Worm (Caenorhabditis elegans) whole organism, late embryonic: ENCODE results near the gene far-6.

Experiments
- C08G9.2 ChIP-seq: sonication (generic microtip); optimal IDR thresholded peaks from 2 replicates; lab custom pipeline; 2016; ENCODE audit warnings: mild to moderate bottlenecking, missing genetic modification characterization, moderate library complexity, missing compliant biosample characterization
- F13H6.1 ChIP-seq: sonication (generic microtip); optimal IDR thresholded peaks from 2 replicates; lab custom pipeline; 2016; ENCODE audit warnings: missing genetic modification characterization, missing compliant biosample characterization
- K02D7.2 ChIP-seq: sonication (generic microtip); optimal IDR thresholded peaks from 2 replicates; lab custom pipeline; 2017; ENCODE audit warnings: mild to moderate bottlenecking, missing genetic modification characterization, missing compliant biosample characterization
- ama-1 ChIP-seq: fragments of 150-350 bp; optimal IDR thresholded peaks from 2 replicates; lab custom pipeline; 2014
- ceh-18 ChIP-seq: sonication (generic microtip); optimal IDR thresholded peaks from 2 replicates; lab custom pipeline; 2016; ENCODE audit warnings: missing genetic modification characterization, missing compliant biosample characterization
- ceh-19 ChIP-seq: fragments of 200-800 bp; sonication (Bioruptor generic); optimal IDR thresholded peaks from 2 replicates; lab custom pipeline; 2018; ENCODE audit warnings: mild to moderate bottlenecking, missing genetic modification characterization, missing compliant biosample characterization
- ceh-2 ChIP-seq: sonication (generic microtip); optimal IDR thresholded peaks from 2 replicates; lab custom pipeline; 2016; ENCODE audit warnings: missing genotype, missing genetic modification characterization, missing compliant biosample characterization
- ceh-22 ChIP-seq: sonication (generic microtip); optimal IDR thresholded peaks from 2 replicates; lab custom pipeline; 2017; ENCODE audit warnings: missing biosample characterization, missing genetic modification characterization
- ceh-24 ChIP-seq: sonication (generic microtip); optimal IDR thresholded peaks from 2 replicates; lab custom pipeline; 2016; ENCODE audit warnings: mild to moderate bottlenecking, missing genetic modification characterization, missing compliant biosample characterization
- ceh-30 ChIP-seq: fragments of 150-350 bp; optimal IDR thresholded peaks from 2 replicates; lab custom pipeline; 2014; ENCODE audit warnings: missing biosample characterization, missing genetic modification characterization
- ceh-34 ChIP-seq: sonication (generic microtip); optimal IDR thresholded peaks from 2 replicates; lab custom pipeline; 2016; ENCODE audit warnings: mild to moderate bottlenecking, missing genetic modification characterization, missing compliant biosample characterization
- ceh-9 ChIP-seq: sonication (generic microtip); optimal IDR thresholded peaks from 2 replicates; lab custom pipeline; 2016; ENCODE audit warnings: mild to moderate bottlenecking, missing genetic modification characterization, inconsistent platforms, missing compliant biosample characterization
- elt-2 ChIP-seq: sonication (generic microtip); optimal IDR thresholded peaks from 2 replicates; lab custom pipeline; 2016; ENCODE audit warnings: missing genetic modification reagents, missing genetic modification characterization, missing compliant biosample characterization
- fkh-6 ChIP-seq: sonication (generic microtip); optimal IDR thresholded peaks from 2 replicates; lab custom pipeline; 2016; ENCODE audit warnings: missing genetic modification characterization, missing compliant biosample characterization
- gmeb-2 ChIP-seq: sonication (generic microtip); optimal IDR thresholded peaks from 2 replicates; lab custom pipeline; 2016; ENCODE audit warnings: missing genetic modification characterization, inconsistent platforms, missing compliant biosample characterization
- hlh-15 ChIP-seq: sonication (generic microtip); optimal IDR thresholded peaks from 2 replicates; lab custom pipeline; 2016; ENCODE audit warnings: missing genetic modification characterization, missing compliant biosample characterization
- lim-6 ChIP-seq: sonication (generic microtip); optimal IDR thresholded peaks from 2 replicates; lab custom pipeline; 2016; ENCODE audit warnings: missing genetic modification characterization, missing compliant biosample characterization
- lin-11 ChIP-seq: fragments of 200-800 bp; sonication (Bioruptor generic); optimal IDR thresholded peaks from 2 replicates; lab custom pipeline; 2018; ENCODE audit warnings: mild to moderate bottlenecking, missing genetic modification characterization, missing compliant biosample characterization
- nfya-1 ChIP-seq: sonication (generic microtip); optimal IDR thresholded peaks from 2 replicates; lab custom pipeline; 2017; ENCODE audit warnings: missing genetic modification characterization, mild to moderate bottlenecking, missing compliant biosample characterization, antibody characterized with exemption, moderate library complexity
- nhr-232 ChIP-seq: sonication (generic microtip); optimal IDR thresholded peaks from 2 replicates; lab custom pipeline; 2016; ENCODE audit warnings: missing genetic modification characterization, missing compliant biosample characterization
- pag-3 ChIP-seq: sonication (generic microtip); optimal IDR thresholded peaks from 2 replicates; lab custom pipeline; 2016; ENCODE audit warnings: missing compliant biosample characterization, missing genetic modification characterization, borderline replicate concordance
- pax-1 ChIP-seq: fragments of 150-350 bp; optimal IDR thresholded peaks from 2 replicates; lab custom pipeline; 2014; ENCODE audit warnings: missing biosample characterization, missing genetic modification characterization
- pha-2 ChIP-seq: sonication (generic microtip); optimal IDR thresholded peaks from 2 replicates; lab custom pipeline; 2017; ENCODE audit warnings: mild to moderate bottlenecking, missing genetic modification characterization, missing compliant biosample characterization
- pqm-1 ChIP-seq: sonication (generic microtip); optimal IDR thresholded peaks from 2 replicates; lab custom pipeline; 2016; ENCODE audit warnings: missing genetic modification characterization, missing compliant biosample characterization
- pros-1 ChIP-seq: fragments of 150-350 bp; optimal IDR thresholded peaks from 2 replicates; lab custom pipeline; 2014; ENCODE audit warnings: missing biosample characterization, missing genetic modification reagents, missing genetic modification characterization
- ref-2 ChIP-seq: sonication (generic microtip); optimal IDR thresholded peaks from 2 replicates; lab custom pipeline; 2016; ENCODE audit warnings: missing genetic modification characterization, missing compliant biosample characterization
- sox-2 ChIP-seq: fragments of 200-800 bp; sonication (Bioruptor generic); IDR thresholded peaks from 2 replicates; pipeline ENCODE4 v1.3.6; 2022; ENCODE audit warnings: missing genetic modification reagents, missing genetic modification characterization, missing compliant biosample characterization
- sox-4 ChIP-seq: sonication (generic microtip); optimal IDR thresholded peaks from 2 replicates; lab custom pipeline; 2017; ENCODE audit warnings: mild to moderate bottlenecking, missing genetic modification characterization, inconsistent platforms, missing compliant biosample characterization
- tbx-2 ChIP-seq: sonication (generic microtip); optimal IDR thresholded peaks from 2 replicates; lab custom pipeline; 2016; ENCODE audit warnings: missing genetic modification characterization, missing compliant biosample characterization
- unc-42 ChIP-seq: sonication (generic microtip); optimal IDR thresholded peaks from 2 replicates; lab custom pipeline; 2016; ENCODE audit warnings: missing genotype, missing genetic modification characterization, missing compliant biosample characterization

Gene far-6

DNA sequence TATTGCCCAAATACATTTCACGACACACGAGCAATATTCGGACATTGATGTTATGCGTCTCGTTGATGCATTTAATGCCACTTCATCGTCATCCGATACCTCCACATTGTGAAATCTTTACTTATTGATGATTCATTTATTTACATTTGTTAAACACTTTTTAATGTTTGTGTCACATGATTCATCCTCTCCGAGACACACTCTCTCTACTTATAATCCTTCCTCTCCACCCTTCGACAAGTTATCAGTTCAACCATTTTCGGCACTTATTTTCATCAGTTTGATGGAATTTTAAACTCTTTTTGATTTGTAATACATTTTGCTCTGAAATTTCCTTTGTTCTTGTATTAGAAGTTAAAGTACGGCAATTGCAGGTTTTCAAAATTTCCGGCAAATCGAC is 17.9 kb downstream of the far-6 start:
- TF ChIP-seq sox-2 (GFP tag; lab: Robert Waterston, UW) = no peak

ce11 chrIV:13347232-13347715 is 19.1 kb downstream of the far-6 start, which contains the start of gene W02A2.9:
TSS of gene W02A2.9 (plus strand) at chrIV:13347665.
- peak; percentile 95 for TF ChIP-seq elt-2 (tag; lab: Kevin White, UChicago)
- TF ChIP-seq F13H6.1 (tag; lab: Kevin White, UChicago) = no peak
- TF ChIP-seq ref-2 = no peak
- TF ChIP-seq ceh-9 (tag; lab: Kevin White, UChicago) = no peak

DNA sequence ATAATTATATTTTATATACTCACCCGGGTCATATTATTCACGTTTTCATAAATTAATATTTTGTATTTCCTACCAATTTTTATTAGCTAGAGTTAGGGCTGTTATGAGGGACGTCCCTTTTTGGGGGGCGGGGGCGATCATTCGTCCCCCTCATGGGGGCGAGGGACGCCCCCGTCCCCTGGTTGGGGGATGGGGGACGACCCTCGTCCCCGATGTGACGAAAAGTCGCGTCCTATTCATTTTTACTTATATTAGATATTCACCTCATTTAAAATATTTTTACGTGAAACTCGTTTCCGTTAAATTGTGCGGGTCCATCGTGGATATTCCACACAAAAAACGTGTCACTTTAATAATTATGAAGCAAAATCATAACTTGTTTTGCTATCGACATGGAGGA is 20.4 kb downstream of the far-6 start, which contains the start of gene W02A2.12:
W02A2.12 (minus strand) TSS at position 240 of the 400 bp plus-strand sequence.
- TF ChIP-seq nfya-1 (tag; lab: Kevin White, UChicago) (no peak), lin-11 (tag; lab: Kevin White, UChicago) (no peak), ceh-34 (tag; lab: Kevin White, UChicago) (no peak), unc-42 (tag; lab: Kevin White, UChicago) (no peak)

DNA sequence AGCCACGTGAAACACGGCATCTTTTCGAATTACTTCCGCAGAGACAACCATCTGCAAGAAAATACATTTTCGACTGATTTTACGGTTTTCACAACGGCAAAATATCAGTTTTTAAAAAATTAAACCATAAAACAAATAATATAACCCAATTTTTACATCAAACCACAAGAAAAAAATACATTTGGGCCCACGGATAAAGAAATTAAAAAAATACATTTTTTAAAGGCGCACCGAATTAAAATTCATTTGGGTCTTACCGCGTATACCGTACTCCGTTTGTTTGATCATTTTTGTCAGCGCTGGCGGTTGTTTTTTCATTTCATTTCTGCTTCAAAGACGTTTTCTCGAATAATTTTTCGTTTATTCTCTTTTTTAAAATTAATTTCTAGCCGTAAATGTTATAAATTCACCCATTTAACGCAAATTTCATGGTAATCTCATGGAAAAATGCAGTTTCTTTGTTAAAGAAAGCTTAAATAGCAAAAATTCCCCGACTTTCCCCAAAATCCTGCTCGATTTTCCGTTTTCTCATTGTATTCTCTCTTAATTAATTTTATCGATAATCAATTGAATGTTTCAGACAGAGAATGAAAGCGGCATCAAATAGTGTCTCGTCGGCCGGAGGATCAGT is 25.1 kb downstream of the far-6 start, which contains the start of the genes rec-8 and mex-5:
rec-8 (minus strand) TSS at position 51 of the 631 bp plus-strand sequence.
mex-5 (plus strand) TSS at position 581 of the 631 bp plus-strand sequence.
- TF ChIP-seq lin-11 (tag; lab: Kevin White, UChicago) (no peak), ceh-24 (tag; lab: Kevin White, UChicago) (no peak)

DNA sequence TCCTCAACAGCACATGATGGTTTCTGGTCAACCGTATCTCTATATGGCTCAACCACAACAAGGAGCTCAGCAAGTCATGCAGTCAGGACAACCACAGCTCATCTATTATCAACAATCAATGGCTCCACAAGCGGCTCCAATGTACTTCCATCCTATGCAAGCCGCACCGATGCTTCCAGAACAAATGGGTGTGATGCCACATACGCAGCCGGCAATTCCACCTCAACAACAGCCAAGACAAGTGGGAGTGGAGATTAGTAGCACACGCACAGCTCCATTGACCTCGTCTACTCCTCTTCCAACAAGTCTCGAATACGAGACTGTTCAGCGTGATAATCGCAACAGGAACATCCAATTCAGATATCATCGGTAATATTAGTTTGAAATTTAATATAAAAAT is 25.9 kb downstream of the far-6 start:
- no peak for TF ChIP-seq lim-6 (tag; lab: Kevin White, UChicago)
- TF ChIP-seq tbx-2 (tag; lab: Kevin White, UChicago) = no peak
- no peak for TF ChIP-seq pros-1 (tag; lab: Kevin White, UChicago)
- no peak for TF ChIP-seq fkh-6 (tag; lab: Kevin White, UChicago)
- TF ChIP-seq ceh-2 = no peak
- no peak for TF ChIP-seq C08G9.2 (tag; lab: Kevin White, UChicago)
- TF ChIP-seq sox-4 (tag; lab: Kevin White, UChicago) = no peak
- no peak for TF ChIP-seq nhr-232 (tag; lab: Kevin White, UChicago)
- no peak for TF ChIP-seq ceh-34 (tag; lab: Kevin White, UChicago)
- no peak for TF ChIP-seq ceh-22
- no peak for TF ChIP-seq pax-1 (tag; lab: Kevin White, UChicago)
- TF ChIP-seq, all 69 proteins: peak for 0

ce11 chrIV:13356005-13356404 is 27.8 kb downstream of the far-6 start:
- TF ChIP-seq ceh-19 (GFP tag; lab: Kevin White, UChicago) = no peak
- TF ChIP-seq lim-6 (tag; lab: Kevin White, UChicago) = no peak
- no peak for TF ChIP-seq tbx-2 (tag; lab: Kevin White, UChicago)
- TF ChIP-seq pag-3 (tag; lab: Kevin White, UChicago) = no peak
- no peak for TF ChIP-seq gmeb-2 (tag; lab: Kevin White, UChicago)
- TF ChIP-seq ama-1 (lab: Kevin White, UChicago) = no peak
- TF ChIP-seq K02D7.2 (tag; lab: Kevin White, UChicago) = no peak
- TF ChIP-seq sox-2 (GFP tag; lab: Robert Waterston, UW) = no peak
- TF ChIP-seq fkh-6 (tag; lab: Kevin White, UChicago) = no peak
- no peak for TF ChIP-seq pha-2 (tag; lab: Kevin White, UChicago)
- TF ChIP-seq hlh-15 (tag; lab: Kevin White, UChicago) = no peak
- TF ChIP-seq pqm-1 = no peak
- no peak for TF ChIP-seq ceh-30 (tag; lab: Kevin White, UChicago)
- TF ChIP-seq nhr-232 (tag; lab: Kevin White, UChicago) = no peak
- TF ChIP-seq ceh-9 (tag; lab: Kevin White, UChicago) = no peak
- TF ChIP-seq ceh-2 = no peak
- no peak for TF ChIP-seq ceh-18 (tag; lab: Kevin White, UChicago)
- TF ChIP-seq, all 69 proteins: peak for 0
